Fruit fly (Drosophila melanogaster): ENCODE results near the gene bcn92.

bcn92 gene

dm6 chrX:2145690-2146470 is 3.6 kb downstream of the bcn92 start (continued):
- TF ChIP-seq chn (GFP tag; optimal IDR thresholded peaks at IDR 0.05) (no peak), CG14860 (GFP tag; IDR thresholded peaks at IDR 0.05; ENCODE audit: partially characterized antibody) (peak; percentile 78), CG15011 (GFP tag; optimal IDR thresholded peaks at IDR 0.05) (no peak), Nf-YC (tag; optimal IDR thresholded peaks at IDR 0.05) (peak; percentile 49), CG13624 (GFP tag; optimal IDR thresholded peaks at IDR 0.05) (peak; percentile 61), CG9932 (GFP tag; IDR thresholded peaks at IDR 0.05) (peak; percentile 63; the same call in 1 of the 2 replicates), Kr (GFP tag; optimal IDR thresholded peaks at IDR 0.05) (no peak), Ssrp (tag; optimal IDR thresholded peaks at IDR 0.05) (peak; percentile 16), bowl (GFP tag; IDR thresholded peaks at IDR 0.05) (no peak), H2.0 (GFP tag; IDR thresholded peaks at IDR 0.05) (no peak; the same call in 1 of the 2 replicates), HmgZ (tag; optimal IDR thresholded peaks at IDR 0.05) (peak; percentile 42), dimm (GFP tag; IDR thresholded peaks at IDR 0.05) (0 out of 2 replicates have a peak, but pooled peaks have one; percentile 20), Rfx (GFP tag; IDR thresholded peaks at IDR 0.05) (peak; percentile 74), Jarid2 (GFP tag; optimal IDR thresholded peaks at IDR 0.05) (no peak), CG31365 (tag; optimal IDR thresholded peaks at IDR 0.05) (no peak), HLH54F (GFP tag; optimal IDR thresholded peaks at IDR 0.05) (peak; percentile 6), CG15269 (tag; optimal IDR thresholded peaks at IDR 0.05) (peak; percentile 58), grn (GFP tag; optimal IDR thresholded peaks at IDR 0.05) (peak; percentile 7), Deaf1 (tag; optimal IDR thresholded peaks at IDR 0.05) (no peak), CG8944 (GFP tag; optimal IDR thresholded peaks at IDR 0.05) (no peak), ara (GFP tag; IDR thresholded peaks at IDR 0.05) (no peak; the same call in 1 of the 2 replicates), Lim3 (GFP tag; IDR thresholded peaks at IDR 0.05) (no peak), vnd (GFP tag; IDR thresholded peaks at IDR 0.05; ENCODE audit: partially characterized antibody) (peak; percentile 79), PHDP (tag; optimal IDR thresholded peaks at IDR 0.05) (peak; percentile 21), CG4424 (GFP tag; optimal IDR thresholded peaks at IDR 0.05) (peak; percentile 8), CG7963 (GFP tag; IDR thresholded peaks at IDR 0.05; ENCODE audit: partially characterized antibody) (0 out of 3 replicates have a peak, but pooled peaks have one; percentile 45), oc (tag; optimal IDR thresholded peaks at IDR 0.05) (no peak), amos (GFP tag; IDR thresholded peaks at IDR 0.05; ENCODE audit: partially characterized antibody) (peak; percentile 68), CG2116 (GFP tag; optimal IDR thresholded peaks at IDR 0.05) (peak; percentile 22), CG14667 (GFP tag; IDR thresholded peaks at IDR 0.05) (0 out of 2 replicates have a peak, but pooled peaks have one; percentile 5), mld (GFP tag; IDR thresholded peaks at IDR 0.05; ENCODE audit: partially characterized antibody) (no peak; the same call in 2 of the 3 replicates), cas (GFP tag; IDR thresholded peaks at IDR 0.05) (0 out of 2 replicates have a peak, but pooled peaks have one; percentile 13), ERR (GFP tag; optimal IDR thresholded peaks at IDR 0.05) (peak; percentile 47), nmo (GFP tag; optimal IDR thresholded peaks at IDR 0.05) (peak; percentile 24), CG2678 (tag; optimal IDR thresholded peaks at IDR 0.05) (peak; percentile 60), esg (GFP tag; conservative IDR thresholded peaks at IDR 0.05) (0 out of 2 replicates have a peak, but pooled peaks have one; percentile 35), Dip3 (GFP tag; optimal IDR thresholded peaks at IDR 0.05) (peak; percentile 40), Hsf (GFP tag; optimal IDR thresholded peaks at IDR 0.05) (no peak), corto (GFP tag; optimal IDR thresholded peaks at IDR 0.05) (peak; percentile 67), Mad (GFP tag; optimal IDR thresholded peaks at IDR 0.05) (no peak), gt (GFP tag; IDR thresholded peaks at IDR 0.05) (no peak), jing (GFP tag; optimal IDR thresholded peaks at IDR 0.05) (peak; percentile 0), croc (GFP tag; conservative IDR thresholded peaks at IDR 0.05) (no peak), tgo (GFP tag; IDR thresholded peaks at IDR 0.05) (no peak; the same call in 2 of the 3 replicates), CG2129 (GFP tag; IDR thresholded peaks at IDR 0.05; ENCODE audit: partially characterized antibody) (peak; percentile 72), CG7357 (GFP tag; IDR thresholded peaks at IDR 0.05) (peak; percentile 38; the same call in 1 of the 3 replicates), bcd (GFP tag; optimal IDR thresholded peaks at IDR 0.05) (peak; percentile 42), CG6272 (GFP tag; IDR thresholded peaks at IDR 0.05) (peak; percentile 59; the same call in 1 of the 2 replicates)

Data from whole organism, embryonic.